Fruit fly (Drosophila melanogaster) S2 (cell line): ENCODE results near the gene Dpm3.

ENCODE experiments used
- CG8478 ChIP-seq: fragments of >200 bp; optimal IDR thresholded peaks from 2 replicates; lab custom pipeline; 2018
- CTCF ChIP-seq, 2 experiments: fragments of >200 bp; optimal IDR thresholded peaks; 2 replicates each; lab custom pipeline; 2018

DNA sequence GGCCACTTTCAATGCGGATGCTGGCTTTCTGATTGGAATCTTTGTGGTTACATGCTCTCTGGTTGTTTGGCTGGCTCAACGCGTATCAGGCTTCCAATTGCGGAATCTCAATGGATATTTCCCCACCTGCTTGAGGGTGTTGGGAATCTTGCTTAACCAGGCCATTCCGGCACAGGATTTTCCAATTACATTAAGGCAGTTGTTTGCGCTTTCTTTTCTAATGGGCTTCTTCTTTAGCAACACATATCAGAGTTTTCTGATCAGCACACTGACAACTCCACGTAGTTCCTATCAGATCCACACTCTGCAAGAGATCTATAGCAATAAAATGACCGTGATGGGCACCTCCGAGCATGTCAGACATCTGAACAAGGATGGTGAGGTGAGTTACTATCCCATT lies 19.3 kb upstream of the Dpm3 start:
- TF ChIP-seq CTCF (optimal IDR thresholded peaks at IDR 0.05; lab: Kevin White, UChicago) = no peak
- TF ChIP-seq CG8478 (lab: Kevin White, UChicago) = no peak
